Worm (Caenorhabditis elegans) whole organism, midembryonic: ENCODE measurements around the gene T22B3.3.

Source experiments
- T22C8.4 ChIP-seq: fragments of 200-800 bp; sonication (Bioruptor generic); IDR thresholded peaks from 2 replicates; pipeline ENCODE4 v1.3.6; 2022; ENCODE audit warnings: missing genetic modification characterization, missing compliant biosample characterization
- cog-1 ChIP-seq: sonication (generic microtip); optimal IDR thresholded peaks from 2 replicates; lab custom pipeline; 2016; ENCODE audit warnings: missing genetic modification characterization, missing compliant biosample characterization
- flt-1 ChIP-seq: fragments of 200-800 bp; sonication (Bioruptor generic); IDR thresholded peaks from 2 replicates; pipeline ENCODE4 v1.3.6; 2022; ENCODE audit warnings: missing genetic modification characterization, missing compliant biosample characterization
- klf-2 ChIP-seq: fragments of 200-800 bp; sonication (Bioruptor generic); conservative IDR thresholded peaks from 2 replicates; pipeline ENCODE4 v1.3.6; 2022; ENCODE audit warnings: missing genetic modification reagents, missing genetic modification characterization, missing compliant biosample characterization
- med-1 ChIP-seq: sonication (generic microtip); optimal IDR thresholded peaks from 2 replicates; lab custom pipeline; 2017; ENCODE audit warnings: missing genetic modification characterization, mild to moderate bottlenecking, missing compliant biosample characterization, antibody characterized with exemption, missing genetic modification reagents; ENCODE audit not compliant: insufficient read depth
- ref-1 ChIP-seq: fragments of 200-800 bp; sonication (Bioruptor generic); conservative IDR thresholded peaks from 2 replicates; pipeline ENCODE4 v1.3.6; 2022; ENCODE audit warnings: missing genetic modification reagents, missing genetic modification characterization, missing compliant biosample characterization
- tab-1 ChIP-seq: fragments of 200-800 bp; sonication (Bioruptor generic); IDR thresholded peaks from 2 replicates; pipeline ENCODE4 v1.3.6; 2022; ENCODE audit warnings: missing genetic modification characterization, missing compliant biosample characterization
- ztf-23 ChIP-seq: fragments of 200-800 bp; sonication (Bioruptor generic); IDR thresholded peaks from 2 replicates; pipeline ENCODE4 v1.3.6; 2022; ENCODE audit warnings: missing genetic modification reagents, missing genetic modification characterization, missing compliant biosample characterization
- ztf-29 ChIP-seq: fragments of 200-800 bp; sonication (Bioruptor generic); IDR thresholded peaks from 2 replicates; pipeline ENCODE4 v1.3.6; 2022; ENCODE audit warnings: missing genetic modification reagents, missing genetic modification characterization, missing compliant biosample characterization

ce11 chrIV:11718653-11719052, 15.1 kb upstream of the T22B3.3 start:
- TF ChIP-seq T22C8.4 (GFP tag; lab: Robert Waterston, UW), result no peak
- no peak for TF ChIP-seq flt-1 (GFP tag; lab: Robert Waterston, UW)
- TF ChIP-seq ztf-29 (GFP tag; lab: Robert Waterston, UW), result no peak
- no peak for TF ChIP-seq ztf-23 (GFP tag; lab: Robert Waterston, UW)
- TF ChIP-seq cog-1 (tag; lab: Kevin White, UChicago), result no peak
- no peak for TF ChIP-seq klf-2
- no peak for TF ChIP-seq tab-1 (GFP tag; lab: Robert Waterston, UW)
- TF ChIP-seq med-1, result no peak
- no peak for TF ChIP-seq ref-1 (GFP tag; lab: Robert Waterston, UW)
